Worm (Caenorhabditis elegans): ENCODE measurements around the gene pmp-2.

pmp-2 gene

ce11 chrII:6889580-6889922 lies 1.9 kb upstream of the pmp-2 start (continued):
- no peak for TF ChIP-seq swsn-7 (tag; optimal IDR thresholded peaks at IDR 0.05)
- no peak for TF ChIP-seq alr-1 (tag; optimal IDR thresholded peaks at IDR 0.05; ENCODE audit: borderline replicate concordance)
- TF ChIP-seq nhr-47 (tag; optimal IDR thresholded peaks at IDR 0.05): peak; percentile 24
- no peak for TF ChIP-seq elt-2 (tag; optimal IDR thresholded peaks at IDR 0.05)
- no peak for TF ChIP-seq C04F5.9 (tag; optimal IDR thresholded peaks at IDR 0.05)
- peak; percentile 40 for TF ChIP-seq ama-1 (optimal IDR thresholded peaks at IDR 0.05)
- TF ChIP-seq nhr-71 (tag; optimal IDR thresholded peaks at IDR 0.05): peak; percentile 36

- TF ChIP-seq ama-1 (optimal IDR thresholded peaks at IDR 0.05) (no peak), aly-2 (tag; optimal IDR thresholded peaks at IDR 0.05) (no peak), xbp-1 (tag; optimal IDR thresholded peaks at IDR 0.05) (no peak), egl-13 (tag; optimal IDR thresholded peaks at IDR 0.05) (no peak), mab-9 (GFP tag; IDR thresholded peaks at IDR 0.05) (no peak), lin-13 (GFP tag; optimal IDR thresholded peaks at IDR 0.05) (peak; percentile 17), alr-1 (tag; optimal IDR thresholded peaks at IDR 0.05; ENCODE audit: borderline replicate concordance) (no peak), ztf-4 (tag; optimal IDR thresholded peaks at IDR 0.05) (peak; percentile 39), lir-3 (tag; optimal IDR thresholded peaks at IDR 0.05; ENCODE audit: poor library complexity) (peak; percentile 9), snu-23 (GFP tag; optimal IDR thresholded peaks at IDR 0.05) (no peak), hpl-2 (GFP tag; optimal IDR thresholded peaks at IDR 0.05) (peak; percentile 57), efl-1 (optimal IDR thresholded peaks at IDR 0.05) (no peak), efl-1 (GFP tag; optimal IDR thresholded peaks at IDR 0.05 in 1 of 2) (peak in 1 of 2 experiments; percentile 90), fkh-8 (tag; optimal IDR thresholded peaks at IDR 0.05) (no peak), hlh-17 (GFP tag; optimal IDR thresholded peaks at IDR 0.05; ENCODE audit: borderline replicate concordance) (no peak), C16A3.4 (tag; optimal IDR thresholded peaks at IDR 0.05) (no peak), ceh-88 (GFP tag; IDR thresholded peaks at IDR 0.05) (no peak), nhr-85 (tag) (peak; percentile 72), tbx-2 (tag; optimal IDR thresholded peaks at IDR 0.05) (peak; percentile 23), nhr-20 (tag; optimal IDR thresholded peaks at IDR 0.05) (peak; percentile 11), lin-35 (GFP tag; optimal IDR thresholded peaks at IDR 0.05) (peak in 1 of 2 experiments; percentile 9), skn-1 (tag; optimal IDR thresholded peaks at IDR 0.05) (peak; percentile 8), nhr-84 (tag; optimal IDR thresholded peaks at IDR 0.05) (no peak)
Observed at ce11 chrII:6888661-6889579, 1.3 kb upstream of the pmp-2 start.

- TF ChIP-seq tbx-2 (tag; optimal IDR thresholded peaks at IDR 0.05): peak; percentile 70
- peak; percentile 17 for TF ChIP-seq elt-2 (tag; optimal IDR thresholded peaks at IDR 0.05)
- peak; percentile 33 for TF ChIP-seq C04F5.9 (tag; optimal IDR thresholded peaks at IDR 0.05)
- peak; percentile 51 for TF ChIP-seq lin-14 (GFP tag; optimal IDR thresholded peaks at IDR 0.05)
- no peak for TF ChIP-seq hlh-4 (tag; optimal IDR thresholded peaks at IDR 0.05)
- peak in 1 of 3 experiments; percentile 18 for TF ChIP-seq dpl-1 (GFP tag; optimal IDR thresholded peaks at IDR 0.05)
- peak; percentile 46 for TF ChIP-seq lir-3 (tag; optimal IDR thresholded peaks at IDR 0.05; ENCODE audit: poor library complexity)
- TF ChIP-seq nhr-85 (tag): peak; percentile 17
- TF ChIP-seq nhr-19 (GFP tag; conservative IDR thresholded peaks at IDR 0.05): peak; percentile 74
- peak; percentile 40 for TF ChIP-seq swsn-7 (tag; optimal IDR thresholded peaks at IDR 0.05)
- peak in 1 of 2 experiments; percentile 72 for TF ChIP-seq lin-35 (GFP tag; optimal IDR thresholded peaks at IDR 0.05)
- peak; percentile 33 for TF ChIP-seq zip-4 (GFP tag; optimal IDR thresholded peaks at IDR 0.05)
- no peak for TF ChIP-seq unc-30 (tag; optimal IDR thresholded peaks at IDR 0.05)
- peak; percentile 21 to 55 for TF ChIP-seq lsy-2 (tag; optimal IDR thresholded peaks at IDR 0.05)
- peak; percentile 43 for TF ChIP-seq rnt-1 (tag; optimal IDR thresholded peaks at IDR 0.05)
- TF ChIP-seq grh-1 (GFP tag; IDR thresholded peaks at IDR 0.05): 0 out of 2 replicates have a peak, but pooled peaks have one; percentile 22
- TF ChIP-seq ztf-11 (tag; optimal IDR thresholded peaks at IDR 0.05): peak in 1 of 2 experiments; percentile 7
- no peak for TF ChIP-seq C34B4.2 (tag; optimal IDR thresholded peaks at IDR 0.05)
- no peak for TF ChIP-seq nhr-11 (tag; optimal IDR thresholded peaks at IDR 0.05)
- peak; percentile 18 for TF ChIP-seq lin-13 (GFP tag; optimal IDR thresholded peaks at IDR 0.05)
- TF ChIP-seq ztf-4 (tag; optimal IDR thresholded peaks at IDR 0.05): peak; percentile 55
- no peak for TF ChIP-seq sptf-1 (tag; optimal IDR thresholded peaks at IDR 0.05)
- TF ChIP-seq C16A3.4 (tag; optimal IDR thresholded peaks at IDR 0.05): peak; percentile 39
- no peak for TF ChIP-seq sup-37 (GFP tag; optimal IDR thresholded peaks at IDR 0.05)
- TF ChIP-seq efl-3 (GFP tag; optimal IDR thresholded peaks at IDR 0.05): no peak
- TF ChIP-seq nhr-71 (tag; optimal IDR thresholded peaks at IDR 0.05): peak; percentile 84
- peak; percentile 89 for TF ChIP-seq snu-23 (GFP tag; optimal IDR thresholded peaks at IDR 0.05)
- TF ChIP-seq aly-2 (tag; optimal IDR thresholded peaks at IDR 0.05): peak; percentile 99
- TF ChIP-seq irx-1 (tag; optimal IDR thresholded peaks at IDR 0.05): peak; percentile 2
- TF ChIP-seq nhr-20 (tag; optimal IDR thresholded peaks at IDR 0.05): peak; percentile 78
- peak; percentile 58 for TF ChIP-seq nhr-47 (tag; optimal IDR thresholded peaks at IDR 0.05)
- no peak for TF ChIP-seq alr-1 (tag; optimal IDR thresholded peaks at IDR 0.05; ENCODE audit: borderline replicate concordance)
- TF ChIP-seq efl-1 (optimal IDR thresholded peaks at IDR 0.05): no peak
- peak in 1 of 2 experiments; percentile 93 for TF ChIP-seq efl-1 (GFP tag; optimal IDR thresholded peaks at IDR 0.05 in 1 of 2)
Observed at ce11 chrII:6888211-6888610, 606 bp upstream of the pmp-2 start.
